Fruit fly (Drosophila melanogaster) whole organism, prepupa: Measurements from ENCODE around the gene robl37BC.

ENCODE experiments used
- CG10669 ChIP-seq: fragments of 200-800 bp; sonication (Bioruptor generic); optimal IDR thresholded peaks from 3 replicates; lab custom pipeline; 2018; ENCODE audit warnings: missing biosample characterization, mild to moderate bottlenecking, missing genetic modification characterization, moderate library complexity
- CG11762 ChIP-seq: fragments of 200-800 bp; sonication (Bioruptor generic); optimal IDR thresholded peaks from 3 replicates; lab custom pipeline; 2016; ENCODE audit warnings: missing biosample characterization, missing genetic modification characterization; ENCODE audit not compliant: insufficient read depth
- CG15336 ChIP-seq: fragments of 200-800 bp; sonication (Bioruptor generic); IDR thresholded peaks from 2 replicates; pipeline ENCODE4 v1.3.6; 2022; ENCODE audit warnings: missing biosample characterization, missing genetic modification characterization
- CG16779 ChIP-seq: fragments of 200-800 bp; sonication (Bioruptor generic); optimal IDR thresholded peaks from 3 replicates; lab custom pipeline; 2017; ENCODE audit warnings: missing biosample characterization, mild to moderate bottlenecking, missing genetic modification characterization
- CG3032 ChIP-seq: fragments of 200-800 bp; optimal IDR thresholded peaks from 2 replicates; lab custom pipeline; 2019; ENCODE audit warnings: missing biosample characterization, mild to moderate bottlenecking, missing genetic modification characterization, moderate library complexity
- CG31627 ChIP-seq: fragments of 200-800 bp; sonication (Bioruptor generic); optimal IDR thresholded peaks from 3 replicates; lab custom pipeline; 2016; ENCODE audit warnings: missing biosample characterization, missing genetic modification characterization
- CG32006 ChIP-seq: fragments of 200-800 bp; sonication (Bioruptor generic); optimal IDR thresholded peaks from 3 replicates; lab custom pipeline; 2017; ENCODE audit warnings: missing biosample characterization, mild to moderate bottlenecking, missing genetic modification characterization
- CG34406 ChIP-seq: fragments of 200-800 bp; sonication (Bioruptor generic); optimal IDR thresholded peaks from 3 replicates; lab custom pipeline; 2016; ENCODE audit warnings: missing biosample characterization, missing genetic modification characterization
- CG4318 ChIP-seq: fragments of 200-800 bp; sonication (Bioruptor generic); optimal IDR thresholded peaks from 3 replicates; lab custom pipeline; 2017; ENCODE audit warnings: missing biosample characterization, mild to moderate bottlenecking, missing genetic modification characterization
- CG6163 ChIP-seq: fragments of 200-800 bp; sonication (Bioruptor generic); IDR thresholded peaks from 3 replicates; pipeline ENCODE4 v1.3.6; 2022; ENCODE audit warnings: missing biosample characterization, missing genetic modification characterization
- CG6276 ChIP-seq: fragments of 200-800 bp; sonication (Bioruptor generic); optimal IDR thresholded peaks from 2 replicates; lab custom pipeline; 2017; ENCODE audit warnings: missing biosample characterization, mild to moderate bottlenecking, missing genetic modification characterization
- CG6792 ChIP-seq: fragments of 200-800 bp; sonication (Bioruptor generic); optimal IDR thresholded peaks from 3 replicates; lab custom pipeline; 2016; ENCODE audit warnings: missing biosample characterization, missing genetic modification characterization
- CG6808 ChIP-seq: fragments of 200-800 bp; sonication (Bioruptor generic); optimal IDR thresholded peaks from 3 replicates; lab custom pipeline; 2017; ENCODE audit warnings: missing biosample characterization, missing genetic modification characterization, mild to moderate bottlenecking, moderate library complexity, missing genetic modification reagents
- CG7368 ChIP-seq: fragments of 200-800 bp; sonication (Bioruptor generic); optimal IDR thresholded peaks from 3 replicates; lab custom pipeline; 2016; ENCODE audit warnings: missing biosample characterization, missing genetic modification characterization
- CG8119 ChIP-seq: fragments of 200-800 bp; sonication (Bioruptor generic); IDR thresholded peaks from 3 replicates; pipeline ENCODE4 v1.3.6; 2022; ENCODE audit warnings: missing biosample characterization, missing genetic modification characterization
- CG8319 ChIP-seq: fragments of 200-800 bp; sonication (Bioruptor generic); optimal IDR thresholded peaks from 3 replicates; lab custom pipeline; 2016; ENCODE audit warnings: missing biosample characterization, missing genetic modification characterization
- Ets21C ChIP-seq: fragments of 200-800 bp; sonication (Bioruptor generic); optimal IDR thresholded peaks from 3 replicates; lab custom pipeline; 2016; ENCODE audit warnings: missing biosample characterization, missing genetic modification characterization
- Ets96B ChIP-seq: fragments of 200-800 bp; optimal IDR thresholded peaks from 2 replicates; lab custom pipeline; 2019; ENCODE audit warnings: missing biosample characterization, mild to moderate bottlenecking, missing genetic modification characterization, moderate library complexity
- Gug ChIP-seq: fragments of 200-800 bp; sonication (Bioruptor generic); IDR thresholded peaks from 2 replicates; pipeline ENCODE4 v1.3.6; 2022; ENCODE audit warnings: missing biosample characterization, missing genetic modification characterization
- Hr39 ChIP-seq: fragments of 200-800 bp; sonication (Bioruptor generic); optimal IDR thresholded peaks from 2 replicates; lab custom pipeline; 2016; ENCODE audit warnings: missing biosample characterization, missing genetic modification characterization
- Hr4 ChIP-seq: fragments of 200-800 bp; sonication (Bioruptor generic); optimal IDR thresholded peaks from 3 replicates; lab custom pipeline; 2016; ENCODE audit warnings: missing biosample characterization, missing genetic modification characterization
- Lpt ChIP-seq: fragments of 200-800 bp; sonication (Bioruptor generic); optimal IDR thresholded peaks from 3 replicates; lab custom pipeline; 2016; ENCODE audit warnings: missing biosample characterization, missing genetic modification characterization
- Met ChIP-seq: fragments of 200-800 bp; sonication (Bioruptor generic); optimal IDR thresholded peaks from 3 replicates; lab custom pipeline; 2016; ENCODE audit warnings: missing biosample characterization, missing genetic modification characterization
- OdsH ChIP-seq: fragments of 200-800 bp; sonication (Bioruptor generic); optimal IDR thresholded peaks from 3 replicates; lab custom pipeline; 2016; ENCODE audit warnings: missing biosample characterization, missing genetic modification characterization
- Smox ChIP-seq: fragments of 200-800 bp; sonication (Bioruptor generic); optimal IDR thresholded peaks from 3 replicates; lab custom pipeline; 2016; ENCODE audit warnings: missing biosample characterization, missing genetic modification characterization
- Sox102F ChIP-seq: fragments of 200-800 bp; sonication (Bioruptor generic); optimal IDR thresholded peaks from 2 replicates; lab custom pipeline; 2016; ENCODE audit warnings: missing biosample characterization, mild to moderate bottlenecking, missing genetic modification characterization
- cyc ChIP-seq: fragments of 200-800 bp; sonication (Bioruptor generic); optimal IDR thresholded peaks from 3 replicates; lab custom pipeline; 2016; ENCODE audit warnings: missing biosample characterization, missing genetic modification characterization
- dac ChIP-seq: fragments of 200-800 bp; sonication (Bioruptor generic); optimal IDR thresholded peaks from 2 replicates; lab custom pipeline; 2017; ENCODE audit warnings: missing biosample characterization, mild to moderate bottlenecking, missing genetic modification characterization
- eg ChIP-seq: fragments of 200-800 bp; sonication (Bioruptor generic); IDR thresholded peaks from 3 replicates; pipeline ENCODE4 v1.3.6; 2022; ENCODE audit warnings: missing biosample characterization, missing genetic modification characterization
- esn ChIP-seq: fragments of 200-800 bp; sonication (Bioruptor generic); optimal IDR thresholded peaks from 2 replicates; lab custom pipeline; 2016; ENCODE audit warnings: missing biosample characterization, mild to moderate bottlenecking, missing genetic modification characterization, moderate library complexity
- fd59A ChIP-seq: fragments of 200-800 bp; sonication (Bioruptor generic); optimal IDR thresholded peaks from 2 replicates; lab custom pipeline; 2017; ENCODE audit warnings: missing biosample characterization, mild to moderate bottlenecking, missing genetic modification characterization, missing genetic modification reagents
- fkh ChIP-seq: fragments of 200-800 bp; sonication (Bioruptor generic); optimal IDR thresholded peaks from 3 replicates; lab custom pipeline; 2017; ENCODE audit warnings: missing biosample characterization, mild to moderate bottlenecking, missing genetic modification characterization, moderate library complexity
- lz ChIP-seq: fragments of 200-800 bp; sonication (Bioruptor generic); optimal IDR thresholded peaks from 3 replicates; lab custom pipeline; 2016; ENCODE audit warnings: missing biosample characterization, missing genetic modification characterization
- net ChIP-seq: fragments of 200-800 bp; sonication (Bioruptor generic); optimal IDR thresholded peaks from 3 replicates; lab custom pipeline; 2016; ENCODE audit warnings: missing biosample characterization, missing genetic modification characterization
- pdm3 ChIP-seq: fragments of 200-800 bp; sonication (Bioruptor generic); optimal IDR thresholded peaks from 3 replicates; lab custom pipeline; 2016; ENCODE audit warnings: missing biosample characterization, missing genetic modification characterization
- salr ChIP-seq, 2 experiments: fragments of 200-800 bp; sonication (Bioruptor generic); optimal IDR thresholded peaks; 3 replicates each; lab custom pipeline; 2016 to 2018; ENCODE audit warnings: missing biosample characterization in 2 of 2, missing genetic modification characterization in 2 of 2, mild to moderate bottlenecking in 1 of 2
- spab ChIP-seq: fragments of 200-800 bp; sonication (Bioruptor generic); optimal IDR thresholded peaks from 2 replicates; lab custom pipeline; 2017; ENCODE audit warnings: missing biosample characterization, mild to moderate bottlenecking, missing genetic modification characterization, missing genetic modification reagents
- ss ChIP-seq, 2 experiments: fragments of 200-800 bp; sonication (Bioruptor generic); optimal IDR thresholded peaks; 2 replicates in 1 of 2; 3 replicates in 1 of 2; lab custom pipeline; 2017 to 2018; ENCODE audit warnings: mild to moderate bottlenecking in 2 of 2, missing biosample characterization in 2 of 2, missing genetic modification characterization in 2 of 2, moderate library complexity in 1 of 2
- svp ChIP-seq: fragments of 200-800 bp; sonication (Bioruptor generic); peaks from one replicate; lab custom pipeline; 2016; ENCODE audit warnings: missing biosample characterization, missing genetic modification characterization
- topi ChIP-seq: fragments of 200-800 bp; sonication (Bioruptor generic); optimal IDR thresholded peaks from 3 replicates; lab custom pipeline; 2016; ENCODE audit warnings: missing biosample characterization, missing genetic modification characterization
- vri ChIP-seq: fragments of 200-800 bp; sonication (Bioruptor generic); optimal IDR thresholded peaks from 3 replicates; lab custom pipeline; 2016; ENCODE audit warnings: missing biosample characterization, mild to moderate bottlenecking, missing genetic modification characterization

The robl37BC gene

dm6 chr2L:19011895-19012645 lies 1.4 kb downstream of the robl37BC start (continued):
- TF ChIP-seq CG3032 (tag; lab: Kevin White, UChicago): peak; percentile 76
- peak; percentile 63 for TF ChIP-seq CG7368 (GFP tag; lab: Kevin White, UChicago)
- peak; percentile 75 for TF ChIP-seq cyc (GFP tag; lab: Kevin White, UChicago)
- TF ChIP-seq pdm3: peak; percentile 72
- TF ChIP-seq OdsH: peak; percentile 74
- TF ChIP-seq esn: peak; percentile 77
- peak; percentile 57 for TF ChIP-seq CG6276
- TF ChIP-seq Hr4 (GFP tag; lab: Kevin White, UChicago): peak; percentile 75
- peak; percentile 85 for TF ChIP-seq svp (GFP tag; lab: Kevin White, UChicago)
- TF ChIP-seq net (GFP tag; lab: Kevin White, UChicago): peak; percentile 67
- TF ChIP-seq CG4318 (GFP tag; lab: Kevin White, UChicago): no peak
- peak; percentile 80 for TF ChIP-seq lz (GFP tag; lab: Kevin White, UChicago)
- peak; percentile 78 for TF ChIP-seq Ets96B (tag; lab: Kevin White, UChicago)
- peak; percentile 63 for TF ChIP-seq CG15336 (GFP tag; lab: Robert Waterston, UW)
- TF ChIP-seq Ets21C: peak; percentile 61
- peak; percentile 75 for TF ChIP-seq CG6792 (GFP tag; lab: Kevin White, UChicago)
- peak; percentile 51 for TF ChIP-seq CG8319 (GFP tag; lab: Kevin White, UChicago)
- peak; percentile 71 for TF ChIP-seq Sox102F (GFP tag; lab: Kevin White, UChicago)
- peak; percentile 74 for TF ChIP-seq Gug (GFP tag; lab: Robert Waterston, UW)
- TF ChIP-seq eg (GFP tag; lab: Robert Waterston, UW): peak; percentile 78
- TF ChIP-seq CG34406 (GFP tag; lab: Kevin White, UChicago): peak; percentile 60
- peak; percentile 70 for TF ChIP-seq CG8119 (GFP tag; lab: Robert Waterston, UW)
- peak; percentile 77 for TF ChIP-seq CG10669 (GFP tag; lab: Kevin White, UChicago)
- TF ChIP-seq Lpt: peak; percentile 8
- TF ChIP-seq Smox (GFP tag; lab: Kevin White, UChicago): peak; percentile 63
- TF ChIP-seq CG31627 (GFP tag; lab: Kevin White, UChicago): peak; percentile 79
- peak; percentile 74 for TF ChIP-seq Met
- TF ChIP-seq vri (GFP tag; lab: Kevin White, UChicago): peak; percentile 54
- TF ChIP-seq CG6163: peak; percentile 80
- peak; percentile 44 to 72 for TF ChIP-seq ss (GFP tag; optimal IDR thresholded peaks at IDR 0.05; lab: Kevin White, UChicago)
- TF ChIP-seq fkh: peak; percentile 15
- peak; percentile 56 for TF ChIP-seq CG6808 (GFP tag; lab: Kevin White, UChicago)
- TF ChIP-seq, all 60 proteins: peak for 53

- TF ChIP-seq svp (GFP tag; lab: Kevin White, UChicago): peak; percentile 9
- no peak for TF ChIP-seq Ets96B (tag; lab: Kevin White, UChicago)
- TF ChIP-seq, all 60 proteins: peak for 1
Observed at dm6 chr2L:19012776-19013328, 2.2 kb downstream of the robl37BC start.

- TF ChIP-seq salr (GFP tag; optimal IDR thresholded peaks at IDR 0.05; lab: Kevin White, UChicago): peak in 1 of 2 experiments; percentile 35
- peak; percentile 10 for TF ChIP-seq CG16779
- peak; percentile 66 for TF ChIP-seq CG3032 (tag; lab: Kevin White, UChicago)
- TF ChIP-seq esn: peak; percentile 54
- peak; percentile 29 for TF ChIP-seq CG6792 (GFP tag; lab: Kevin White, UChicago)
- peak; percentile 28 for TF ChIP-seq Smox (GFP tag; lab: Kevin White, UChicago)
- TF ChIP-seq Hr39: no peak
- peak; percentile 47 for TF ChIP-seq CG15336 (GFP tag; lab: Robert Waterston, UW)
- TF ChIP-seq CG11762 (GFP tag; lab: Kevin White, UChicago): peak; percentile 28
- peak; percentile 34 for TF ChIP-seq topi (GFP tag; lab: Kevin White, UChicago)
- peak; percentile 73 for TF ChIP-seq svp (GFP tag; lab: Kevin White, UChicago)
- TF ChIP-seq CG4318 (GFP tag; lab: Kevin White, UChicago): peak; percentile 15
- TF ChIP-seq dac (GFP tag; lab: Kevin White, UChicago): no peak
- no peak for TF ChIP-seq net (GFP tag; lab: Kevin White, UChicago)
- peak; percentile 62 for TF ChIP-seq Ets96B (tag; lab: Kevin White, UChicago)
- peak; percentile 27 for TF ChIP-seq Sox102F (GFP tag; lab: Kevin White, UChicago)
- TF ChIP-seq fd59A (GFP tag; lab: Kevin White, UChicago): peak; percentile 23
- peak; percentile 19 for TF ChIP-seq CG34406 (GFP tag; lab: Kevin White, UChicago)
- peak; percentile 40; the same call in 1 of the 3 replicates for TF ChIP-seq CG8119 (GFP tag; lab: Robert Waterston, UW)
- peak; percentile 19 for TF ChIP-seq pdm3
- peak; percentile 48 for TF ChIP-seq spab (GFP tag; lab: Kevin White, UChicago)
- peak; percentile 11 for TF ChIP-seq Met
- peak; percentile 58 for TF ChIP-seq CG32006 (GFP tag; lab: Kevin White, UChicago)
- peak; percentile 39 for TF ChIP-seq Hr4 (GFP tag; lab: Kevin White, UChicago)
Observed at dm6 chr2L:19014032-19014880, 3.6 kb downstream of the robl37BC start.
